Worm (Caenorhabditis elegans): ENCODE results near the gene gar-3.

Gene gar-3

ce11 chrV:14523788-14524582 lies 55.5 kb downstream of the gar-3 start, which contains the start of gene ril-1 (continued):
- TF ChIP-seq zfp-2 (tag; optimal IDR thresholded peaks at IDR 0.05) (no peak), rbr-2 (tag; optimal IDR thresholded peaks at IDR 0.05) (peak; percentile 41), aha-1 (tag) (peak; percentile 77), lin-13 (GFP tag; optimal IDR thresholded peaks at IDR 0.05) (peak; percentile 40), mxl-3 (GFP tag; optimal IDR thresholded peaks at IDR 0.05) (peak; percentile 6), ceh-82 (tag; optimal IDR thresholded peaks at IDR 0.05) (no peak), lsy-2 (tag; optimal IDR thresholded peaks at IDR 0.05) (peak in 1 of 2 experiments; percentile 66), F26F4.8 (GFP tag; conservative IDR thresholded peaks at IDR 0.05) (no peak), nhr-77 (tag; optimal IDR thresholded peaks at IDR 0.05) (peak; percentile 43), ZK337.2 (GFP tag; IDR thresholded peaks at IDR 0.05) (no peak), mes-2 (tag; optimal IDR thresholded peaks at IDR 0.05; ENCODE audit: poor library complexity, severe bottlenecking) (peak; percentile 77)

DNA sequence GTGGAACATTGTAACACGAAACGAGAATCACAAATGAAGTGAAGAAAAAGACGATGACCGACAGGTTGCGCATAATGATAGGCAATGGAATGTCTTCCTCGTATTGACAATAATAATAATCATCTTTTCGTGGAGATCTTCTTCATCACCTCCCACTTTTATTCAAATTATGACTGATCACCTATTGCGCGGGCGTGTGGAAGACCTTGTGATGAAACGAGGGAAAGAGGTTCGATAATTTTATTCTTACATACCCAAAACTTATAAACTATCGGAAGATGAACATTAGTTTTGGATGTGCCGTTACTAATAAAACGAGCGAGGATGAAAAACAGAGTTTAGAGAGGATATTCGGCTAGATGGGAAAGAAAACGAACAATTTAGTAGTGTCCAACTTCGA lies 56.4 kb downstream of the gar-3 start, which contains the start of gene C53A5.2:
C53A5.2 (minus strand) TSS at position 101 of the 400 bp plus-strand sequence.
- TF ChIP-seq pha-4 (GFP tag; IDR thresholded peaks at IDR 0.05) (no peak), pha-4 (tag; optimal IDR thresholded peaks at IDR 0.05) (no peak), Y5F2A.4 (GFP tag; optimal IDR thresholded peaks at IDR 0.05) (no peak), tra-1 (GFP tag; IDR thresholded peaks at IDR 0.05) (no peak), pqm-1 (tag; optimal IDR thresholded peaks at IDR 0.05) (no peak), lin-1 (GFP tag; IDR thresholded peaks at IDR 0.05) (no peak), unc-39 (tag; optimal IDR thresholded peaks at IDR 0.05) (no peak), saeg-2 (GFP tag; IDR thresholded peaks at IDR 0.05) (no peak), mes-2 (tag; optimal IDR thresholded peaks at IDR 0.05; ENCODE audit: poor library complexity, severe bottlenecking) (no peak), lsy-2 (tag; optimal IDR thresholded peaks at IDR 0.05) (no peak), ceh-62 (tag; optimal IDR thresholded peaks at IDR 0.05) (no peak), spr-1 (tag; optimal IDR thresholded peaks at IDR 0.05) (no peak), zip-11 (GFP tag; IDR thresholded peaks at IDR 0.05) (no peak)

ce11 chrV:14522514-14522913 lies 57.0 kb downstream of the gar-3 start, which contains the start of gene C53A5.16:
Gene C53A5.16 (minus strand): TSS chrV:14522614.
- TF ChIP-seq D1046.2 (GFP tag; IDR thresholded peaks at IDR 0.05) (no peak), fos-1 (tag; optimal IDR thresholded peaks at IDR 0.05) (no peak), ceh-44 (GFP tag; IDR thresholded peaks at IDR 0.05) (no peak), tag-97 (GFP tag; IDR thresholded peaks at IDR 0.05) (no peak), F44E2.7 (GFP tag; IDR thresholded peaks at IDR 0.05) (no peak), R02D3.7 (tag; optimal IDR thresholded peaks at IDR 0.05) (no peak), hmg-1.1 (GFP tag; IDR thresholded peaks at IDR 0.05) (no peak), ztf-11 (tag; optimal IDR thresholded peaks at IDR 0.05) (no peak), dmd-6 (GFP tag; IDR thresholded peaks at IDR 0.05) (no peak), daf-12 (tag; optimal IDR thresholded peaks at IDR 0.05) (no peak), cey-2 (tag; optimal IDR thresholded peaks at IDR 0.05; ENCODE audit: borderline replicate concordance, insufficient read depth) (no peak), tra-1 (GFP tag; IDR thresholded peaks at IDR 0.05) (no peak), nhr-28 (tag; optimal IDR thresholded peaks at IDR 0.05) (no peak), lin-1 (GFP tag; IDR thresholded peaks at IDR 0.05) (no peak), zip-2 (tag; optimal IDR thresholded peaks at IDR 0.05) (no peak), nhr-76 (tag; optimal IDR thresholded peaks at IDR 0.05) (no peak)

ce11 chrV:14521000-14521399 lies 58.5 kb downstream of the gar-3 start, which contains the start of gene C53A5.17:
Gene C53A5.17 (minus strand): TSS chrV:14521100.
- peak in 1 of 2 experiments; percentile 32 for TF ChIP-seq unc-62 (GFP tag; optimal IDR thresholded peaks at IDR 0.05 in 1 of 2)
- no peak for TF ChIP-seq unc-62 (tag; optimal IDR thresholded peaks at IDR 0.05)
- no peak for TF ChIP-seq saeg-2 (GFP tag; IDR thresholded peaks at IDR 0.05)

Measured in whole organism, L4 larva.